Fruit fly (Drosophila melanogaster): Measurements from ENCODE around the gene CG5281.

CG5281 gene

DNA sequence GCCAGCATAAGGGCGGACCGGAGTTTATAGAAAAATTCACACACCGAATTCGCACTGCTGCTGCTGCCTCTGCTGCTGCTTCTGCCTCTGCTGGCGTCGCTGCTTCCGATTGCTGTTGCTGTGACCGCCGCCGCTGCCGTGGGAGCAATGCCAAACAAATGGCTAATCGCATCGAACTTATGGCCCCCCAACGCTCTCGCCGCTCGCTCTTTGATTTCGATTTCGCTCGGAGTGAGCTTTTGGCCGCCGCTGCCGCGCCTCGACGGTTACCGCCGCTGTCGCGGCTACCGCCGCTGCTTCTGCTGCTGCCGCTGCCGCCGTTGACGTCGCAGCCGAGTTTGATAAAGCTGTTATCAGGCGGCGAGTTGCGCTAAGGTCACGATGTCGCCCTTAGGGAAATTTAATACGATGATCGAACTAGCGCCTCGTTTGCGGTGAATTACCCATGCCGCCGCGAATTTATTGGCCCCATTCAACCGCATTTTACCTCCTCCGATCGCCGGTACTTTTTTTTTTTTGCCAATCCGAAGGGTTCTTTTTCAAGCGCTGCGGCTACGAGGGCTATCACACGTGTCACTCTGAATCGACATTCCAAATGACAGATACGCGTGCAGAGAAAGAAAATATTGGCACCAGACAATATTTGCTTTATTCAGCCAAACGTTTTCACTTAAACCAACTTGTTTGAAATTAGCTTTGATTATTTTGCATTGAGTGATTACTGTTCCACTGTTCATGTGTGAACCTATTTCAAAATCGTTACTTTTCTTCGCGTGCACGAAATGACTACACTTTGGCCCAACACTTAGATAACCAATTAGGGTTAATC, 22.6 kb downstream of the CG5281 start (continued):
- TF ChIP-seq caup (GFP tag; optimal IDR thresholded peaks at IDR 0.05; ENCODE audit: severe bottlenecking) (peak; percentile 74), CG16779 (GFP tag; IDR thresholded peaks at IDR 0.05) (peak; percentile 45; the same call in 1 of the 2 replicates), h (optimal IDR thresholded peaks at IDR 0.05) (no peak), CG17829 (tag; optimal IDR thresholded peaks at IDR 0.05) (peak; percentile 41), gcm (GFP tag; optimal IDR thresholded peaks at IDR 0.05) (no peak), CG5953 (GFP tag; IDR thresholded peaks at IDR 0.05) (peak; percentile 59; the same call in 1 of the 2 replicates), chif (GFP tag; optimal IDR thresholded peaks at IDR 0.05) (peak; percentile 20 to 63), CG9817 (tag; optimal IDR thresholded peaks at IDR 0.05) (peak; percentile 59), CG17186 (GFP tag; optimal IDR thresholded peaks at IDR 0.05) (no peak), jigr1 (GFP tag; IDR thresholded peaks at IDR 0.05) (no peak), Lpt (GFP tag; optimal IDR thresholded peaks at IDR 0.05) (no peak), exex (tag; optimal IDR thresholded peaks at IDR 0.05) (peak; percentile 81), H15 (GFP tag; IDR thresholded peaks at IDR 0.05) (peak; percentile 80), CG17912 (GFP tag; optimal IDR thresholded peaks at IDR 0.05) (no peak), CrebB (tag; optimal IDR thresholded peaks at IDR 0.05) (no peak), CG2712 (tag; optimal IDR thresholded peaks at IDR 0.05) (peak; percentile 58), Stat92E (GFP tag; optimal IDR thresholded peaks at IDR 0.05) (no peak), NC2β (GFP tag; optimal IDR thresholded peaks at IDR 0.05) (peak; percentile 34), Sry-β (GFP tag; optimal IDR thresholded peaks at IDR 0.05) (no peak), pho (GFP tag; optimal IDR thresholded peaks at IDR 0.05) (peak; percentile 46), insv (GFP tag; optimal IDR thresholded peaks at IDR 0.05) (no peak), CG10431 (GFP tag; optimal IDR thresholded peaks at IDR 0.05) (no peak), Eip74EF (GFP tag; optimal IDR thresholded peaks at IDR 0.05) (no peak), BEAF-32 (GFP tag; optimal IDR thresholded peaks at IDR 0.05) (no peak), stwl (tag; optimal IDR thresholded peaks at IDR 0.05) (no peak), Dip2 (GFP tag; IDR thresholded peaks at IDR 0.05) (peak; percentile 33; the same call in 1 of the 2 replicates), Deaf1 (tag; optimal IDR thresholded peaks at IDR 0.05) (peak; percentile 25), Antp (GFP tag; optimal IDR thresholded peaks at IDR 0.05) (peak; percentile 72), CG18764 (GFP tag; optimal IDR thresholded peaks at IDR 0.05) (peak; percentile 44), CG10274 (GFP tag; optimal IDR thresholded peaks at IDR 0.05) (peak; percentile 16), danr (GFP tag; IDR thresholded peaks at IDR 0.05) (peak; percentile 58; the same call in 1 of the 2 replicates), dan (GFP tag; IDR thresholded peaks at IDR 0.05) (no peak), fd64A (GFP tag; optimal IDR thresholded peaks at IDR 0.05) (no peak), jing (GFP tag; optimal IDR thresholded peaks at IDR 0.05) (peak; percentile 18), fru (optimal IDR thresholded peaks at IDR 0.05) (no peak), Med (GFP tag) (peak; percentile 93), az2 (GFP tag; optimal IDR thresholded peaks at IDR 0.05) (peak; percentile 38), Mad (GFP tag; optimal IDR thresholded peaks at IDR 0.05) (peak; percentile 40), Gug (GFP tag; IDR thresholded peaks at IDR 0.05) (peak; percentile 79), Hr3 (GFP tag; optimal IDR thresholded peaks at IDR 0.05) (peak; percentile 46), btn (GFP tag; optimal IDR thresholded peaks at IDR 0.05) (no peak), CG15479 (GFP tag; optimal IDR thresholded peaks at IDR 0.05) (no peak), sens (GFP tag) (peak; percentile 80), hb (GFP tag; IDR thresholded peaks at IDR 0.05; ENCODE audit: partially characterized antibody) (no peak), Hr78 (GFP tag; optimal IDR thresholded peaks at IDR 0.05) (peak in 1 of 2 experiments; percentile 60), Vsx1 (GFP tag; optimal IDR thresholded peaks at IDR 0.05) (peak; percentile 38), vfl (GFP tag; optimal IDR thresholded peaks at IDR 0.05) (no peak), HmgZ (tag; optimal IDR thresholded peaks at IDR 0.05) (peak; percentile 49), gsb-n (tag; optimal IDR thresholded peaks at IDR 0.05) (no peak)

Data from whole organism, embryonic.